Worm (Caenorhabditis elegans) whole organism, L1 larva: Measurements from ENCODE around the gene F21G4.3.

Experiments used
- C16A3.4 ChIP-seq: fragments of 150-350 bp; optimal IDR thresholded peaks from 2 replicates; lab custom pipeline; 2014; ENCODE audit warnings: missing biosample characterization, missing genetic modification characterization
- C34B4.2 ChIP-seq: sonication (generic microtip); optimal IDR thresholded peaks from 2 replicates; lab custom pipeline; 2017; ENCODE audit warnings: mild to moderate bottlenecking, missing genetic modification characterization, missing compliant biosample characterization
- F16B12.6 ChIP-seq: fragments of 150-350 bp; optimal IDR thresholded peaks from 2 replicates; lab custom pipeline; 2014; ENCODE audit warnings: missing biosample characterization, missing genetic modification characterization
- alr-1 ChIP-seq: fragments of 200-800 bp; sonication (Bioruptor generic); optimal IDR thresholded peaks from 2 replicates; lab custom pipeline; 2018; ENCODE audit warnings: borderline replicate concordance, mild to moderate bottlenecking, missing genetic modification characterization, missing compliant biosample characterization
- blmp-1 ChIP-seq: fragments of 150-350 bp; optimal IDR thresholded peaks from 2 replicates; lab custom pipeline; 2014; ENCODE audit warnings: missing biosample characterization, missing genetic modification characterization
- ceh-63 ChIP-seq: fragments of 200-800 bp; sonication (Bioruptor generic); optimal IDR thresholded peaks from 2 replicates; lab custom pipeline; 2018; ENCODE audit warnings: mild to moderate bottlenecking, missing genetic modification characterization, missing compliant biosample characterization
- ceh-8 ChIP-seq: fragments of 200-800 bp; sonication (Bioruptor generic); optimal IDR thresholded peaks from 2 replicates; lab custom pipeline; 2018; ENCODE audit warnings: mild to moderate bottlenecking, missing genetic modification characterization, moderate library complexity, missing compliant biosample characterization
- ceh-88 ChIP-seq: fragments of 200-800 bp; sonication (Bioruptor generic); IDR thresholded peaks from 2 replicates; pipeline ENCODE4 v1.3.6; 2022; ENCODE audit warnings: missing genetic modification characterization, missing compliant biosample characterization
- dpl-1 ChIP-seq, 3 experiments: fragments of 150-350 bp in 2 of 3; sonication (generic microtip) in 1 of 3; optimal IDR thresholded peaks; 2 replicates each; lab custom pipeline; 2014 to 2017; ENCODE audit warnings: missing biosample characterization in 3 of 3, missing genetic modification characterization in 3 of 3, missing genetic modification reagents in 3 of 3
- efl-1 ChIP-seq, 4 experiments: fragments of 150-350 bp; optimal IDR thresholded peaks in 3 of 4; peaks in 1 of 4; 1 replicate in 1 of 4; 2 replicates in 3 of 4; lab custom pipeline; 2014; ENCODE audit warnings: missing biosample characterization in 2 of 4, missing genetic modification characterization in 2 of 4, missing genetic modification reagents in 2 of 4
- egl-13 ChIP-seq: sonication (generic microtip); optimal IDR thresholded peaks from 2 replicates; lab custom pipeline; 2016; ENCODE audit warnings: missing genotype, missing genetic modification reagents, missing genetic modification characterization, missing compliant biosample characterization
- elt-2 ChIP-seq: sonication (generic microtip); optimal IDR thresholded peaks from 2 replicates; lab custom pipeline; 2016; ENCODE audit warnings: missing genetic modification characterization, mild to moderate bottlenecking, inconsistent platforms, missing compliant biosample characterization, missing genetic modification reagents
- elt-3 ChIP-seq, 6 experiments: fragments of 150-350 bp in 1 of 6; sonication (generic microtip); optimal IDR thresholded peaks; 2 replicates each; lab custom pipeline; 2017 to 2018; ENCODE audit warnings: missing biosample characterization in 6 of 6, missing genetic modification characterization in 6 of 6, inconsistent platforms in 1 of 6
- ets-5 ChIP-seq: fragments of 200-800 bp; sonication (Bioruptor generic); IDR thresholded peaks from 2 replicates; pipeline ENCODE4 v1.3.6; 2022; ENCODE audit warnings: missing genetic modification characterization, missing compliant biosample characterization
- fkh-10 ChIP-seq: sonication (generic microtip); optimal IDR thresholded peaks from 2 replicates; lab custom pipeline; 2017; ENCODE audit warnings: missing biosample characterization, missing genetic modification reagents, missing genetic modification characterization
- hlh-17 ChIP-seq: fragments of 200-800 bp; sonication (Bioruptor generic); optimal IDR thresholded peaks from 2 replicates; lab custom pipeline; 2018; ENCODE audit warnings: missing genetic modification characterization, mild to moderate bottlenecking, missing compliant biosample characterization, moderate library complexity, borderline replicate concordance
- hlh-4 ChIP-seq: sonication (generic microtip); optimal IDR thresholded peaks from 2 replicates; lab custom pipeline; 2016; ENCODE audit warnings: mild to moderate bottlenecking, missing genetic modification characterization, missing compliant biosample characterization
- hpl-2 ChIP-seq: fragments of 150-350 bp; optimal IDR thresholded peaks from 2 replicates; lab custom pipeline; 2014; ENCODE audit warnings: missing biosample characterization, missing genetic modification reagents, missing genetic modification characterization
- lin-13 ChIP-seq: fragments of 150-350 bp; optimal IDR thresholded peaks from 2 replicates; lab custom pipeline; 2014; ENCODE audit warnings: missing biosample characterization, missing genetic modification reagents, missing genetic modification characterization
- lin-14 ChIP-seq: fragments of 200-800 bp; sonication (Bioruptor generic); optimal IDR thresholded peaks from 2 replicates; lab custom pipeline; 2018; ENCODE audit warnings: mild to moderate bottlenecking, missing genetic modification characterization, moderate library complexity, missing compliant biosample characterization
- lin-15B ChIP-seq: fragments of 150-350 bp; sonication (generic microtip); optimal IDR thresholded peaks from 3 replicates; lab custom pipeline; 2014; ENCODE audit warnings: missing biosample characterization, missing genetic modification characterization
- lsy-2 ChIP-seq, 2 experiments: fragments of 150-350 bp; optimal IDR thresholded peaks; 2 replicates each; lab custom pipeline; 2014; ENCODE audit warnings: missing biosample characterization in 2 of 2, missing genetic modification characterization in 2 of 2
- mdl-1 ChIP-seq, 2 experiments: fragments of 150-350 bp; optimal IDR thresholded peaks; 2 replicates each; lab custom pipeline; 2014 to 2017; ENCODE audit warnings: missing biosample characterization in 2 of 2, missing genetic modification characterization in 2 of 2, inconsistent platforms in 1 of 2
- nhr-11 ChIP-seq: fragments of 150-350 bp; optimal IDR thresholded peaks from 2 replicates; lab custom pipeline; 2014; ENCODE audit warnings: missing biosample characterization, missing genetic modification characterization
- nhr-19 ChIP-seq: fragments of 200-800 bp; sonication (Bioruptor generic); conservative IDR thresholded peaks from 2 replicates; pipeline ENCODE4 v1.3.6; 2022; ENCODE audit warnings: missing genetic modification characterization, missing compliant biosample characterization
- nhr-20 ChIP-seq: sonication (generic microtip); optimal IDR thresholded peaks from 2 replicates; lab custom pipeline; 2016; ENCODE audit warnings: mild to moderate bottlenecking, missing genetic modification characterization, missing compliant biosample characterization
- nhr-28 ChIP-seq: fragments of 150-350 bp; optimal IDR thresholded peaks from 2 replicates; lab custom pipeline; 2014; ENCODE audit warnings: missing biosample characterization, missing genetic modification characterization
- nhr-71 ChIP-seq: sonication (generic microtip); optimal IDR thresholded peaks from 2 replicates; lab custom pipeline; 2016; ENCODE audit warnings: mild to moderate bottlenecking, missing genetic modification characterization, moderate library complexity, missing compliant biosample characterization
- nhr-77 ChIP-seq: fragments of 150-350 bp; optimal IDR thresholded peaks from 2 replicates; lab custom pipeline; 2014; ENCODE audit warnings: missing biosample characterization, missing genetic modification characterization
- nhr-84 ChIP-seq: sonication (generic microtip); optimal IDR thresholded peaks from 2 replicates; lab custom pipeline; 2017; ENCODE audit warnings: missing biosample characterization, missing genetic modification characterization
- nhr-85 ChIP-seq: sonication (generic microtip); peaks from one replicate; lab custom pipeline; 2016; ENCODE audit warnings: missing genetic modification characterization, inconsistent platforms, missing compliant biosample characterization
- pag-3 ChIP-seq: sonication (generic microtip); optimal IDR thresholded peaks from 2 replicates; lab custom pipeline; 2017; ENCODE audit warnings: missing genetic modification characterization, mild to moderate bottlenecking, missing compliant biosample characterization, antibody characterized with exemption, borderline replicate concordance; ENCODE audit not compliant: insufficient read depth
- rnt-1 ChIP-seq: sonication (generic microtip); optimal IDR thresholded peaks from 2 replicates; lab custom pipeline; 2016; ENCODE audit warnings: mild to moderate bottlenecking, missing genetic modification characterization, moderate library complexity, missing compliant biosample characterization
- skn-1 ChIP-seq: fragments of 150-350 bp; optimal IDR thresholded peaks from 2 replicates; lab custom pipeline; 2014; ENCODE audit warnings: missing biosample characterization, missing genetic modification characterization
- snu-23 ChIP-seq: sonication (generic microtip); optimal IDR thresholded peaks from 2 replicates; lab custom pipeline; 2016; ENCODE audit warnings: missing genetic modification characterization, missing compliant biosample characterization
- sptf-1 ChIP-seq: fragments of 150-350 bp; optimal IDR thresholded peaks from 2 replicates; lab custom pipeline; 2014; ENCODE audit warnings: missing biosample characterization, missing genetic modification characterization
- swsn-7 ChIP-seq: sonication (generic microtip); optimal IDR thresholded peaks from 2 replicates; lab custom pipeline; 2016; ENCODE audit warnings: missing genetic modification characterization, missing compliant biosample characterization
- tbx-2 ChIP-seq: sonication (generic microtip); optimal IDR thresholded peaks from 2 replicates; lab custom pipeline; 2016; ENCODE audit warnings: missing genetic modification characterization, missing compliant biosample characterization
- unc-130 ChIP-seq: fragments of 150-350 bp; optimal IDR thresholded peaks from 2 replicates; lab custom pipeline; 2017; ENCODE audit warnings: missing biosample characterization, missing genetic modification characterization, inconsistent platforms
- unc-86 ChIP-seq: sonication (generic microtip); optimal IDR thresholded peaks from 2 replicates; lab custom pipeline; 2016; ENCODE audit warnings: missing genetic modification characterization, missing compliant biosample characterization
- zip-4 ChIP-seq: fragments of 200-800 bp; sonication (Bioruptor generic); optimal IDR thresholded peaks from 2 replicates; lab custom pipeline; 2018; ENCODE audit warnings: mild to moderate bottlenecking, missing genetic modification characterization, moderate library complexity, missing compliant biosample characterization
- ztf-4 ChIP-seq: fragments of 150-350 bp; optimal IDR thresholded peaks from 2 replicates; lab custom pipeline; 2014; ENCODE audit warnings: missing biosample characterization, missing genetic modification characterization

The F21G4.3 gene

DNA sequence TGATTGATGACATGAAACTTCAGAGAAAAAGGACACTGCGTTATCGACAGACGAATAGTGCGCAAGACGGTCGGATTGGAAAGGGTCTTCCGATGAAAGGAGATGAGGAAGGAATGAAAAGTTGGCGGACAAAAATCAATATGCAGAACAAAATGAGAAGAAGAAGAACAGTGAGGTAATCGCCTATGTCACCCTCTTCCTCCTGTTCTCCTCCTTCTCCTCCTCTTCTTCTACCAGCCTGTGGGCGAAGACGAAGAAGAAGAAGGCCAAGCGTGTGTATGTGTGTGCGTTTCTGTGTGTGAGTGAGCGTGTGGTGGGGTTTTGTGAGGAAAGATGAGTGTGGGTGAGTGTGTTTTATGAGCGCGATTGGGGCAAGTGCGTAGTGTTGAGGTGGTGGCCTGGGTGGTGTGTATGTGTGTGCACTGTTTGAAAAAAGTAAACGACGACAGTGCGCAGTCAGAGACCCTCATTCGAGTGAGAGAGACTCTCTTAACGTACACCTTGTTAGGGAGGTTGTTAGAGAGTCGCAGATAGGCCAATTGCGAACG is 37.4 kb downstream of the F21G4.3 start, which contains the start of gene tsp-21 (continued):
- TF ChIP-seq mdl-1 (tag; optimal IDR thresholded peaks at IDR 0.05; lab: Kevin White, UChicago) (peak in 1 of 2 experiments; percentile 71), blmp-1 (tag; lab: Kevin White, UChicago) (peak; percentile 96), unc-86 (tag; lab: Kevin White, UChicago) (peak; percentile 5), skn-1 (tag; lab: Kevin White, UChicago) (peak; percentile 84), hlh-17 (GFP tag; lab: Kevin White, UChicago) (no peak), dpl-1 (GFP tag; optimal IDR thresholded peaks at IDR 0.05; lab: Kevin White, UChicago) (peak; percentile 6 to 46 (median 21)), C16A3.4 (tag; lab: Kevin White, UChicago) (peak; percentile 90), nhr-85 (tag; lab: Kevin White, UChicago) (peak; percentile 95), egl-13 (tag; lab: Kevin White, UChicago) (no peak), hpl-2 (peak; percentile 13), lin-14 (GFP tag; lab: Kevin White, UChicago) (peak; percentile 94), lin-13 (peak; percentile 67), F16B12.6 (tag; lab: Kevin White, UChicago) (no peak), elt-3 (tag; optimal IDR thresholded peaks at IDR 0.05; lab: Kevin White, UChicago) (peak in 3 of 6 experiments; percentile 18 to 74 (median 38)), ceh-88 (GFP tag; lab: Robert Waterston, UW) (no peak), tbx-2 (tag; lab: Kevin White, UChicago) (peak; percentile 59), pag-3 (tag; lab: Kevin White, UChicago) (no peak), ceh-8 (peak; percentile 53), C34B4.2 (tag; lab: Kevin White, UChicago) (no peak), lsy-2 (tag; optimal IDR thresholded peaks at IDR 0.05; lab: Kevin White, UChicago) (peak; percentile 28 to 78), nhr-11 (no peak), nhr-77 (peak; percentile 77), ets-5 (GFP tag; lab: Robert Waterston, UW) (no peak), elt-2 (tag; lab: Kevin White, UChicago) (peak; percentile 38), ztf-4 (tag; lab: Kevin White, UChicago) (peak; percentile 52), swsn-7 (peak; percentile 66), snu-23 (GFP tag; lab: Kevin White, UChicago) (peak; percentile 91)

DNA sequence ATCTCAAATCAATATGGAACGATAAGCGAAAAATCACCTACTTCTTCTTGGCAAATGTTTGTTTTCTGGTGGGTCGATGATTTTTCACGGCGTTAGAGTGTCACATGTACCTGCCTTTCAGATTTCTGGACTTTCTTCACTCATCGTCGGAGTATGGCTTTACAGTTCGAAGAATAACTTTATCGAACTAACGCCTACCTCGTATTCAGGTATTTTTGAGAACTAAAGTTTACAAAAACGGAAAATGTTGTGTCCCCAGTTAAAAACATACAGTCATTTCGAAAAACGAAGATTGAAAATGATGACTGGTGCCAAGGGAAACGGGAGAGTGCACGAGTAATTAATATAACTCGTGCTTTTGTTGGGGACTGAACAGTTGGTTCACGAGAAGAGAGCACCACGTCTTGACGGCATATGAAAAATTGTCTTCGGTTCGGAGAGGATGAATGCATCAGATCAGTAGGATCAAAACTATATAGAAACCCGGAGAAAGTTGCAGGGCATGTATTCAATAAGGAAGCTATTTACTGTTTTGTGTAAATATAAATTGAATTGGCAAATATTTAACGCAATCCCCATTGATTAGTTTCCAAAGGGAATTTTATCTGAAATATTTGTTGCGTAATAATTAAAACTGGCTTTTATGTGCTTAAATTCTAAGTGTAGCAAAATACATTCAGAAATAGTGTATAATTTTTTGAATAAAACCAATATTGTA is 38.5 kb downstream of the F21G4.3 start:
- TF ChIP-seq alr-1 (tag; lab: Kevin White, UChicago) (no peak), rnt-1 (tag; lab: Kevin White, UChicago) (peak; percentile 28), efl-1 (optimal IDR thresholded peaks at IDR 0.05; lab: Kevin White, UChicago) (no peak), efl-1 (GFP tag; optimal IDR thresholded peaks at IDR 0.05 in 1 of 2; lab: Kevin White, UChicago) (peak in 1 of 2 experiments; percentile 61), ztf-4 (tag; lab: Kevin White, UChicago) (no peak), zip-4 (no peak), unc-130 (peak; percentile 9), lin-15B (no peak), nhr-84 (tag; lab: Kevin White, UChicago) (no peak), pag-3 (tag; lab: Kevin White, UChicago) (no peak), hlh-4 (tag; lab: Kevin White, UChicago) (no peak), hpl-2 (no peak), lin-14 (GFP tag; lab: Kevin White, UChicago) (peak; percentile 41), sptf-1 (tag; lab: Kevin White, UChicago) (no peak), nhr-19 (GFP tag; lab: Robert Waterston, UW) (no peak), nhr-71 (peak; percentile 36), nhr-28 (tag; lab: Kevin White, UChicago) (no peak), ceh-63 (no peak), nhr-20 (tag; lab: Kevin White, UChicago) (no peak), snu-23 (GFP tag; lab: Kevin White, UChicago) (no peak), fkh-10 (no peak), unc-86 (tag; lab: Kevin White, UChicago) (no peak)
- TF ChIP-seq, all 84 proteins: peak for 5
